Fruit fly (Drosophila melanogaster): ENCODE data around the gene CG32447.

DNA sequence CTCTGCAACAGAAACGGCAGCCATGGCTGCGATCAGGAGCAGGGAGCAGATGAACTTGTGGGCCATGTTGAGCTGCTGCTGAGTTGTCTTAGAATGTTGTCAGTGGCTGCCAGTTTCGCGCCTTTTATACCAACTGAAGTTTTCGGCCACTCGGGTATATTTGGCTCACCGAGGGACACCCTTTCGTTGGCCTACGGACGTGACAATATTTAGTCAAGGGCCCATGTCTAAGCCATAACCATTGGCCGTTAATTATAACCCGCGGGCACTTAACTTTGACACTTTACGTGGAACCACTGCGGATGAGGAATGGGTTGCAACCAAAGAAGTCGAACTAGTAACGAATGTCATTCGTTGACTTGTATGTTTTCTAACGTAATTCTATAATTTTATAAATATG, 27.2 kb upstream of the CG32447 start, which contains the start of gene CG14568:
- no peak for TF ChIP-seq bab1 (GFP tag; optimal IDR thresholded peaks at IDR 0.05)
- no peak for TF ChIP-seq cic (GFP tag; optimal IDR thresholded peaks at IDR 0.05)
- no peak for TF ChIP-seq cnc (optimal IDR thresholded peaks at IDR 0.05)
- no peak for TF ChIP-seq toe (GFP tag; optimal IDR thresholded peaks at IDR 0.05)
- no peak for TF ChIP-seq ovo (GFP tag; optimal IDR thresholded peaks at IDR 0.05)
- no peak for TF ChIP-seq CG12768 (GFP tag; optimal IDR thresholded peaks at IDR 0.05)
- no peak for TF ChIP-seq kay (GFP tag; ENCODE audit: borderline replicate concordance)
- no peak for TF ChIP-seq pad (GFP tag; optimal IDR thresholded peaks at IDR 0.05)
- TF ChIP-seq Mnt (GFP tag; optimal IDR thresholded peaks at IDR 0.05): no peak
- TF ChIP-seq Hr96 (GFP tag; optimal IDR thresholded peaks at IDR 0.05): no peak
- TF ChIP-seq CG7101 (tag; optimal IDR thresholded peaks at IDR 0.05): no peak
- TF ChIP-seq tj (GFP tag; optimal IDR thresholded peaks at IDR 0.05): no peak

Data from whole organism, adult.